Worm (Caenorhabditis elegans) whole organism, L3 larva: ENCODE results near the gene eng-1.

Source experiments
- R02D3.7 ChIP-seq: fragments of 150-350 bp; optimal IDR thresholded peaks from 2 replicates; lab custom pipeline; 2014; ENCODE audit warnings: missing biosample characterization, missing genetic modification characterization
- aly-2 ChIP-seq: fragments of 150-350 bp; optimal IDR thresholded peaks from 2 replicates; lab custom pipeline; 2014; ENCODE audit warnings: missing biosample characterization, missing genetic modification characterization
- ama-1 ChIP-seq: fragments of 150-350 bp; optimal IDR thresholded peaks from 2 replicates; lab custom pipeline; 2018
- ceh-82 ChIP-seq: fragments of 150-350 bp; optimal IDR thresholded peaks from 2 replicates; lab custom pipeline; 2014; ENCODE audit warnings: missing biosample characterization, missing genetic modification characterization
- ceh-9 ChIP-seq: sonication (generic microtip); optimal IDR thresholded peaks from 2 replicates; lab custom pipeline; 2018; ENCODE audit warnings: missing biosample characterization, missing genetic modification characterization
- egl-27 ChIP-seq: sonication (generic microtip); optimal IDR thresholded peaks from 4 replicates; lab custom pipeline; 2017; ENCODE audit warnings: missing biosample characterization, missing genetic modification reagents, missing genetic modification characterization
- egl-5 ChIP-seq: fragments of 150-350 bp; optimal IDR thresholded peaks from 2 replicates; lab custom pipeline; 2017; ENCODE audit warnings: missing biosample characterization, missing genetic modification reagents, missing genetic modification characterization, inconsistent platforms
- elt-1 ChIP-seq: fragments of 150-350 bp; optimal IDR thresholded peaks from 2 replicates; lab custom pipeline; 2014; ENCODE audit warnings: missing biosample characterization, missing genetic modification characterization
- elt-2 ChIP-seq: sonication (generic microtip); optimal IDR thresholded peaks from 2 replicates; lab custom pipeline; 2016; ENCODE audit warnings: missing genetic modification reagents, mild to moderate bottlenecking, missing genetic modification characterization, missing compliant biosample characterization
- elt-3 ChIP-seq, 3 experiments: fragments of 150-350 bp in 1 of 3; sonication (generic microtip) in 2 of 3; optimal IDR thresholded peaks; 2 replicates in 2 of 3; 4 replicates in 1 of 3; lab custom pipeline; 2014 to 2017; ENCODE audit warnings: missing biosample characterization in 3 of 3, missing genetic modification characterization in 3 of 3
- eor-1 ChIP-seq, 2 experiments: fragments of 150-350 bp; optimal IDR thresholded peaks; 2 replicates each; lab custom pipeline; 2014 to 2018; ENCODE audit warnings: missing biosample characterization in 2 of 2, missing genetic modification characterization in 2 of 2
- fkh-10 ChIP-seq: sonication (generic microtip); optimal IDR thresholded peaks from 2 replicates; lab custom pipeline; 2017; ENCODE audit warnings: missing biosample characterization, missing genetic modification reagents, missing genetic modification characterization
- fos-1 ChIP-seq: fragments of 150-350 bp; optimal IDR thresholded peaks from 2 replicates; lab custom pipeline; 2014; ENCODE audit warnings: missing biosample characterization, missing genetic modification characterization
- hmg-11 ChIP-seq: sonication (generic microtip); optimal IDR thresholded peaks from 2 replicates; lab custom pipeline; 2016; ENCODE audit warnings: missing genetic modification characterization, missing compliant biosample characterization
- lin-15B ChIP-seq: fragments of 150-350 bp; optimal IDR thresholded peaks from 2 replicates; lab custom pipeline; 2014; ENCODE audit warnings: missing biosample characterization, missing genetic modification characterization
- lin-39 ChIP-seq: fragments of 150-350 bp; optimal IDR thresholded peaks from 2 replicates; lab custom pipeline; 2018; ENCODE audit warnings: missing biosample characterization, missing genetic modification reagents, missing genetic modification characterization
- lsy-12 ChIP-seq: sonication (generic microtip); optimal IDR thresholded peaks from 2 replicates; lab custom pipeline; 2016; ENCODE audit warnings: mild to moderate bottlenecking, missing genetic modification characterization, missing compliant biosample characterization
- mdl-1 ChIP-seq: fragments of 150-350 bp; optimal IDR thresholded peaks from 2 replicates; lab custom pipeline; 2014; ENCODE audit warnings: missing biosample characterization, missing genetic modification characterization
- nfya-1 ChIP-seq: sonication (generic microtip); optimal IDR thresholded peaks from 2 replicates; lab custom pipeline; 2017; ENCODE audit warnings: missing genetic modification characterization, mild to moderate bottlenecking, missing compliant biosample characterization, antibody characterized with exemption, moderate library complexity; ENCODE audit not compliant: insufficient read depth
- nhr-11 ChIP-seq: fragments of 150-350 bp; optimal IDR thresholded peaks from 2 replicates; lab custom pipeline; 2014; ENCODE audit warnings: missing biosample characterization, missing genetic modification characterization
- nhr-23 ChIP-seq: fragments of 150-350 bp; optimal IDR thresholded peaks from 2 replicates; lab custom pipeline; 2014; ENCODE audit warnings: missing biosample characterization, missing genetic modification reagents, missing genetic modification characterization
- nhr-237 ChIP-seq: fragments of 150-350 bp; optimal IDR thresholded peaks from 2 replicates; lab custom pipeline; 2014; ENCODE audit warnings: missing biosample characterization, missing genetic modification characterization
- nhr-25 ChIP-seq: sonication (generic microtip); optimal IDR thresholded peaks from 2 replicates; lab custom pipeline; 2017; ENCODE audit warnings: missing biosample characterization, missing genetic modification characterization
- nhr-43 ChIP-seq: sonication (generic microtip); optimal IDR thresholded peaks from 2 replicates; lab custom pipeline; 2016; ENCODE audit warnings: mild to moderate bottlenecking, missing genetic modification characterization, missing compliant biosample characterization; ENCODE audit not compliant: poor library complexity, severe bottlenecking
- pha-4 ChIP-seq: fragments of 150-350 bp; optimal IDR thresholded peaks from 2 replicates; lab custom pipeline; 2014; ENCODE audit warnings: missing biosample characterization, missing genetic modification reagents, missing genetic modification characterization
- pqm-1 ChIP-seq: fragments of 150-350 bp; optimal IDR thresholded peaks from 2 replicates; lab custom pipeline; 2017; ENCODE audit warnings: missing biosample characterization, missing genetic modification characterization, inconsistent platforms
- skn-1 ChIP-seq: fragments of 150-350 bp; optimal IDR thresholded peaks from 2 replicates; lab custom pipeline; 2014; ENCODE audit warnings: missing biosample characterization, missing genetic modification characterization
- snpc-4 ChIP-seq: fragments of 150-350 bp; optimal IDR thresholded peaks from 2 replicates; lab custom pipeline; 2014; ENCODE audit warnings: missing biosample characterization, missing genetic modification characterization
- tbx-2 ChIP-seq: sonication (generic microtip); optimal IDR thresholded peaks from 2 replicates; lab custom pipeline; 2016; ENCODE audit warnings: mild to moderate bottlenecking, missing genetic modification characterization, missing compliant biosample characterization
- unc-39 ChIP-seq: sonication (generic microtip); optimal IDR thresholded peaks from 4 replicates; lab custom pipeline; 2017; ENCODE audit warnings: missing biosample characterization, missing genetic modification characterization
- unc-62 ChIP-seq: fragments of 150-350 bp; sonication (generic microtip); optimal IDR thresholded peaks from 4 replicates; lab custom pipeline; 2014; ENCODE audit warnings: missing biosample characterization, missing genetic modification reagents, missing genetic modification characterization
- zag-1 ChIP-seq: fragments of 150-350 bp; optimal IDR thresholded peaks from 2 replicates; lab custom pipeline; 2014; ENCODE audit warnings: missing biosample characterization, missing genetic modification characterization
- ztf-11 ChIP-seq: fragments of 150-350 bp; optimal IDR thresholded peaks from 2 replicates; lab custom pipeline; 2014; ENCODE audit warnings: missing biosample characterization, missing genetic modification characterization

eng-1 gene

ce11 chrIII:5853240-5853639 lies 15.1 kb downstream of the eng-1 start, which contains the start of gene ddx-23:
Gene ddx-23 (minus strand): TSS chrIII:5853269.
- no peak for TF ChIP-seq unc-62
- no peak for TF ChIP-seq aly-2
- TF ChIP-seq elt-2 (tag; lab: Kevin White, UChicago), result peak; percentile 38
- no peak for TF ChIP-seq ceh-9 (tag; lab: Kevin White, UChicago)
- no peak for TF ChIP-seq elt-1 (tag; lab: Kevin White, UChicago)
- TF ChIP-seq ama-1, result peak; percentile 79
- no peak for TF ChIP-seq fos-1
- peak; percentile 30 for TF ChIP-seq nhr-43
- TF ChIP-seq nfya-1, result peak; percentile 35
- no peak for TF ChIP-seq nhr-237 (tag; lab: Kevin White, UChicago)
- TF ChIP-seq egl-5, result no peak
- TF ChIP-seq elt-3 (tag; optimal IDR thresholded peaks at IDR 0.05; lab: Kevin White, UChicago), result no peak
- TF ChIP-seq tbx-2 (tag; lab: Kevin White, UChicago), result peak; percentile 26
- TF ChIP-seq ztf-11 (tag; lab: Kevin White, UChicago), result no peak
- TF ChIP-seq ceh-82 (tag; lab: Kevin White, UChicago), result no peak
- peak; percentile 45 for TF ChIP-seq pha-4 (tag; lab: Kevin White, UChicago)
- no peak for TF ChIP-seq pqm-1 (tag; lab: Kevin White, UChicago)
- peak; percentile 0 for TF ChIP-seq lin-15B (tag; lab: Kevin White, UChicago)

ce11 chrIII:5846412-5846811 lies 21.9 kb downstream of the eng-1 start:
- TF ChIP-seq nfya-1 (peak; percentile 46), R02D3.7 (tag; lab: Kevin White, UChicago) (no peak), fkh-10 (GFP tag; lab: Kevin White, UChicago) (peak; percentile 74)

- TF ChIP-seq snpc-4 (peak; percentile 2), fkh-10 (GFP tag; lab: Kevin White, UChicago) (peak; percentile 88), elt-1 (tag; lab: Kevin White, UChicago) (peak; percentile 15), pqm-1 (tag; lab: Kevin White, UChicago) (no peak), egl-27 (tag; lab: Kevin White, UChicago) (no peak), lin-15B (tag; lab: Kevin White, UChicago) (peak; percentile 4), egl-5 (no peak), nfya-1 (peak; percentile 85), lin-39 (tag; lab: Kevin White, UChicago) (peak; percentile 74), elt-3 (tag; optimal IDR thresholded peaks at IDR 0.05; lab: Kevin White, UChicago) (no peak), nhr-23 (no peak), hmg-11 (tag; lab: Kevin White, UChicago) (peak; percentile 76), unc-62 (peak; percentile 35), zag-1 (tag; lab: Kevin White, UChicago) (peak; percentile 61), nhr-11 (tag; lab: Kevin White, UChicago) (peak; percentile 56), elt-2 (tag; lab: Kevin White, UChicago) (no peak), mdl-1 (tag; lab: Kevin White, UChicago) (peak; percentile 85), eor-1 (tag; optimal IDR thresholded peaks at IDR 0.05; lab: Kevin White, UChicago) (no peak), unc-39 (no peak), nhr-25 (no peak), ztf-11 (tag; lab: Kevin White, UChicago) (no peak), nhr-43 (no peak), tbx-2 (tag; lab: Kevin White, UChicago) (no peak), pha-4 (tag; lab: Kevin White, UChicago) (no peak), skn-1 (tag; lab: Kevin White, UChicago) (peak; percentile 12)
Measured at ce11 chrIII:5845483-5845882, 22.8 kb downstream of the eng-1 start.

ce11 chrIII:5843662-5844061 lies 24.6 kb downstream of the eng-1 start:
- no peak for TF ChIP-seq egl-27 (tag; lab: Kevin White, UChicago)
- TF ChIP-seq lin-39 (tag; lab: Kevin White, UChicago), result peak; percentile 21
- peak; percentile 71 for TF ChIP-seq pha-4 (tag; lab: Kevin White, UChicago)

ce11 chrIII:5842920-5843319 lies 25.4 kb downstream of the eng-1 start:
- TF ChIP-seq pha-4 (tag; lab: Kevin White, UChicago) (peak; percentile 60), zag-1 (tag; lab: Kevin White, UChicago) (no peak), hmg-11 (tag; lab: Kevin White, UChicago) (peak; percentile 7), nfya-1 (peak; percentile 23), lsy-12 (tag; lab: Kevin White, UChicago) (no peak), mdl-1 (tag; lab: Kevin White, UChicago) (no peak)
